Fruit fly (Drosophila melanogaster) whole organism, embryonic: Measurements from ENCODE around the gene CG11674.

Experiments
- Adf1 ChIP-seq: fragments of 200-800 bp; sonication (Bioruptor generic); IDR thresholded peaks from 2 replicates; pipeline ENCODE4 v1.3.6; 2022; ENCODE audit warnings: missing biosample characterization, missing genetic modification characterization
- Atf-2 ChIP-seq: fragments of 200-800 bp; sonication (Bioruptor generic); optimal IDR thresholded peaks from 2 replicates; lab custom pipeline; 2016; ENCODE audit warnings: missing biosample characterization, missing genetic modification characterization
- Atf6 ChIP-seq: fragments of 200-800 bp; sonication (Bioruptor generic); IDR thresholded peaks from 2 replicates; pipeline ENCODE4 v1.3.6; 2022; ENCODE audit warnings: missing biosample characterization, missing genetic modification characterization
- BEAF-32 ChIP-seq: fragments of 200-800 bp; sonication (Bioruptor generic); optimal IDR thresholded peaks from 3 replicates; lab custom pipeline; 2017; ENCODE audit warnings: missing biosample characterization, missing genetic modification characterization, mild to moderate bottlenecking, moderate library complexity, missing genetic modification reagents
- CG11695 ChIP-seq: fragments of 200-800 bp; sonication (Bioruptor generic); IDR thresholded peaks from 3 replicates; pipeline ENCODE4 v1.3.6; 2022; ENCODE audit warnings: missing biosample characterization, missing genetic modification characterization
- CG12219 ChIP-seq: fragments of 200-800 bp; sonication (Bioruptor generic); optimal IDR thresholded peaks from 3 replicates; lab custom pipeline; 2018; ENCODE audit warnings: missing biosample characterization, mild to moderate bottlenecking, missing genetic modification characterization
- CG12391 ChIP-seq: fragments of 200-800 bp; sonication (Bioruptor generic); optimal IDR thresholded peaks from 3 replicates; lab custom pipeline; 2018; ENCODE audit warnings: missing biosample characterization, mild to moderate bottlenecking, missing genetic modification characterization, moderate library complexity
- CG13123 ChIP-seq: fragments of 200-800 bp; sonication (Bioruptor generic); optimal IDR thresholded peaks from 2 replicates; lab custom pipeline; 2016; ENCODE audit warnings: missing biosample characterization, missing genetic modification characterization
- CG13296 ChIP-seq: fragments of 200-800 bp; sonication (Bioruptor generic); optimal IDR thresholded peaks from 3 replicates; lab custom pipeline; 2018; ENCODE audit warnings: missing biosample characterization, mild to moderate bottlenecking, missing genetic modification characterization
- CG14014 ChIP-seq: fragments of 200-800 bp; sonication (Bioruptor generic); IDR thresholded peaks from 2 replicates; pipeline ENCODE4 v1.3.6; 2022; ENCODE audit warnings: missing biosample characterization, missing genetic modification characterization
- CG15269 ChIP-seq: fragments of 200-800 bp; sonication (Bioruptor generic); optimal IDR thresholded peaks from 2 replicates; lab custom pipeline; 2018; ENCODE audit warnings: missing biosample characterization, mild to moderate bottlenecking, missing genetic modification characterization, moderate library complexity
- CG15514 ChIP-seq: fragments of 200-800 bp; sonication (Bioruptor generic); optimal IDR thresholded peaks from 3 replicates; lab custom pipeline; 2017; ENCODE audit warnings: missing biosample characterization, missing genetic modification characterization, mild to moderate bottlenecking, moderate library complexity, missing genetic modification reagents
- CG16863 ChIP-seq: fragments of 200-800 bp; sonication (Bioruptor generic); optimal IDR thresholded peaks from 3 replicates; lab custom pipeline; 2016; ENCODE audit warnings: missing biosample characterization, missing genetic modification characterization
- CG18262 ChIP-seq: fragments of 200-800 bp; optimal IDR thresholded peaks from 3 replicates; lab custom pipeline; 2019; ENCODE audit warnings: missing biosample characterization, mild to moderate bottlenecking, missing genetic modification characterization, moderate library complexity
- CG18476 ChIP-seq: fragments of 200-800 bp; sonication (Bioruptor generic); optimal IDR thresholded peaks from 2 replicates; lab custom pipeline; 2016; ENCODE audit warnings: missing biosample characterization, mild to moderate bottlenecking, missing genetic modification characterization
- CG2120 ChIP-seq: fragments of 200-800 bp; sonication (Bioruptor generic); optimal IDR thresholded peaks from 3 replicates; lab custom pipeline; 2016; ENCODE audit warnings: missing biosample characterization, missing genetic modification characterization
- CG30020 ChIP-seq: fragments of 200-800 bp; optimal IDR thresholded peaks from 2 replicates; lab custom pipeline; 2019; ENCODE audit warnings: missing biosample characterization, mild to moderate bottlenecking, missing genetic modification characterization, moderate library complexity
- CG4424 ChIP-seq: fragments of 200-800 bp; sonication (Bioruptor generic); optimal IDR thresholded peaks from 3 replicates; lab custom pipeline; 2016; ENCODE audit warnings: missing biosample characterization, missing genetic modification characterization
- CG4730 ChIP-seq: fragments of 200-800 bp; sonication (Bioruptor generic); IDR thresholded peaks from 2 replicates; pipeline ENCODE4 v1.3.6; 2022; ENCODE audit warnings: missing biosample characterization, missing genetic modification characterization
- CG4854 ChIP-seq: fragments of 200-800 bp; sonication (Bioruptor generic); optimal IDR thresholded peaks from 2 replicates; lab custom pipeline; 2016; ENCODE audit warnings: missing biosample characterization, missing genetic modification characterization, inconsistent platforms
- CG6654 ChIP-seq: fragments of 200-800 bp; sonication (Bioruptor generic); optimal IDR thresholded peaks from 2 replicates; lab custom pipeline; 2017; ENCODE audit warnings: missing biosample characterization, mild to moderate bottlenecking, missing genetic modification characterization
- CG6689 ChIP-seq: fragments of 200-800 bp; sonication (Bioruptor generic); IDR thresholded peaks from 2 replicates; pipeline ENCODE4 v1.3.6; 2022; ENCODE audit warnings: missing biosample characterization, missing genetic modification characterization
- CG7556 ChIP-seq: fragments of 200-800 bp; sonication (Bioruptor generic); optimal IDR thresholded peaks from 2 replicates; lab custom pipeline; 2017; ENCODE audit warnings: missing biosample characterization, mild to moderate bottlenecking, missing genetic modification characterization
- CG9932 ChIP-seq: fragments of 200-800 bp; sonication (Bioruptor generic); IDR thresholded peaks from 2 replicates; pipeline ENCODE4 v1.3.6; 2022; ENCODE audit warnings: missing biosample characterization, missing genetic modification characterization
- CTCF ChIP-seq: fragments of 200-800 bp; sonication (Bioruptor generic); optimal IDR thresholded peaks from 2 replicates; lab custom pipeline; 2017; ENCODE audit warnings: missing biosample characterization, mild to moderate bottlenecking, missing genetic modification characterization, moderate library complexity
- Chrac-16 ChIP-seq: fragments of 200-800 bp; sonication (Bioruptor generic); optimal IDR thresholded peaks from 3 replicates; lab custom pipeline; 2016; ENCODE audit warnings: missing biosample characterization, missing genetic modification characterization
- Gug ChIP-seq: fragments of 200-800 bp; sonication (Bioruptor generic); IDR thresholded peaks from 4 replicates; pipeline ENCODE4 v1.3.6; 2022; ENCODE audit warnings: missing biosample characterization, missing genetic modification characterization
- HHEX ChIP-seq: fragments of 200-800 bp; sonication (Bioruptor generic); optimal IDR thresholded peaks from 3 replicates; lab custom pipeline; 2017; ENCODE audit warnings: missing biosample characterization, mild to moderate bottlenecking, missing genetic modification characterization, missing genetic modification reagents
- HmgD ChIP-seq: fragments of 200-800 bp; sonication (Bioruptor generic); optimal IDR thresholded peaks from 3 replicates; lab custom pipeline; 2016; ENCODE audit warnings: missing biosample characterization, missing genetic modification characterization
- Hr39 ChIP-seq: fragments of >200 bp; optimal IDR thresholded peaks from 2 replicates; lab custom pipeline; 2017
- Rfx ChIP-seq: fragments of 200-800 bp; sonication (Bioruptor generic); IDR thresholded peaks from 2 replicates; pipeline ENCODE4 v1.3.6; 2022; ENCODE audit warnings: missing biosample characterization, missing genetic modification characterization
- Sin3A ChIP-seq: fragments of >200 bp; optimal IDR thresholded peaks from 2 replicates; lab custom pipeline; 2018
- Sox100B ChIP-seq: fragments of 200-800 bp; sonication (Bioruptor generic); optimal IDR thresholded peaks from 3 replicates; lab custom pipeline; 2018; ENCODE audit warnings: missing biosample characterization, mild to moderate bottlenecking, missing genetic modification characterization
- Xrp1 ChIP-seq: fragments of 200-800 bp; sonication (Bioruptor generic); IDR thresholded peaks from 2 replicates; pipeline ENCODE4 v1.3.6; 2022; ENCODE audit warnings: missing biosample characterization, missing genetic modification characterization
- YL-1 ChIP-seq: fragments of 200-800 bp; sonication (Bioruptor generic); optimal IDR thresholded peaks from 3 replicates; lab custom pipeline; 2017; ENCODE audit warnings: missing biosample characterization, mild to moderate bottlenecking, missing genetic modification characterization
- ara ChIP-seq: fragments of 200-800 bp; sonication (Bioruptor generic); IDR thresholded peaks from 2 replicates; pipeline ENCODE4 v1.3.6; 2022; ENCODE audit warnings: missing biosample characterization, missing genetic modification characterization
- chinmo ChIP-seq: fragments of 200-800 bp; sonication (Bioruptor generic); IDR thresholded peaks from 4 replicates; pipeline ENCODE4 v1.3.6; 2022; ENCODE audit warnings: missing biosample characterization, missing genetic modification characterization; ENCODE audit not compliant: partially characterized antibody
- dan ChIP-seq: fragments of 200-800 bp; sonication (Bioruptor generic); IDR thresholded peaks from 2 replicates; pipeline ENCODE4 v1.3.6; 2022; ENCODE audit warnings: missing biosample characterization, missing genetic modification characterization
- emc ChIP-seq: fragments of 200-800 bp; sonication (Bioruptor generic); optimal IDR thresholded peaks from 2 replicates; lab custom pipeline; 2016; ENCODE audit warnings: missing biosample characterization, missing genetic modification characterization
- en ChIP-seq: fragments of 200-800 bp; sonication (Bioruptor generic); optimal IDR thresholded peaks from 2 replicates; lab custom pipeline; 2016; ENCODE audit warnings: missing biosample characterization, missing genetic modification characterization
- fd102C ChIP-seq: fragments of 200-800 bp; sonication (Bioruptor generic); optimal IDR thresholded peaks from 2 replicates; lab custom pipeline; 2018; ENCODE audit warnings: missing biosample characterization, mild to moderate bottlenecking, missing genetic modification characterization, moderate library complexity
- lab ChIP-seq: fragments of 200-800 bp; sonication (Bioruptor generic); optimal IDR thresholded peaks from 3 replicates; lab custom pipeline; 2017; ENCODE audit warnings: missing biosample characterization, missing genetic modification characterization, mild to moderate bottlenecking, moderate library complexity, missing genetic modification reagents
- lbe ChIP-seq: fragments of 200-800 bp; sonication (Bioruptor generic); optimal IDR thresholded peaks from 2 replicates; lab custom pipeline; 2016; ENCODE audit warnings: missing biosample characterization, mild to moderate bottlenecking, missing genetic modification characterization
- ranshi ChIP-seq: fragments of 200-800 bp; sonication (Bioruptor generic); IDR thresholded peaks from 2 replicates; pipeline ENCODE4 v1.3.6; 2022; ENCODE audit warnings: missing biosample characterization, missing genetic modification characterization
- rib ChIP-seq: fragments of 200-800 bp; sonication (Bioruptor generic); IDR thresholded peaks from 2 replicates; pipeline ENCODE4 v1.3.6; 2022; ENCODE audit warnings: missing biosample characterization, missing genetic modification characterization
- row ChIP-seq: fragments of 200-800 bp; sonication (Bioruptor generic); IDR thresholded peaks from 3 replicates; pipeline ENCODE4 v1.3.6; 2022; ENCODE audit warnings: missing biosample characterization, missing genetic modification characterization
- schlank ChIP-seq: fragments of 200-800 bp; sonication (Bioruptor generic); optimal IDR thresholded peaks from 2 replicates; lab custom pipeline; 2018; ENCODE audit warnings: missing biosample characterization, mild to moderate bottlenecking, missing genetic modification characterization
- sna ChIP-seq: fragments of 200-800 bp; sonication (Bioruptor generic); IDR thresholded peaks from 2 replicates; pipeline ENCODE4 v1.3.6; 2022; ENCODE audit warnings: missing biosample characterization, missing genetic modification characterization; ENCODE audit not compliant: partially characterized antibody
- so ChIP-seq: fragments of 200-800 bp; sonication (Bioruptor generic); IDR thresholded peaks from 3 replicates; pipeline ENCODE4 v1.3.6; 2022; ENCODE audit warnings: missing biosample characterization, missing genetic modification characterization
- tup ChIP-seq: fragments of 200-800 bp; sonication (Bioruptor generic); optimal IDR thresholded peaks from 2 replicates; lab custom pipeline; 2016; ENCODE audit warnings: missing biosample characterization, mild to moderate bottlenecking, missing genetic modification characterization, moderate library complexity
- wdn ChIP-seq: fragments of 200-800 bp; sonication (Bioruptor generic); IDR thresholded peaks from 2 replicates; pipeline ENCODE4 v1.3.6; 2022; ENCODE audit warnings: missing biosample characterization, missing genetic modification characterization
- zen2 ChIP-seq: fragments of 200-800 bp; sonication (Bioruptor generic); IDR thresholded peaks from 3 replicates; pipeline ENCODE4 v1.3.6; 2022; ENCODE audit warnings: missing biosample characterization, missing genetic modification characterization; ENCODE audit not compliant: partially characterized antibody

Gene CG11674

dm6 chrX:14211250-14211944 lies 14.3 kb downstream of the CG11674 start (continued):
- TF ChIP-seq CG14014 (GFP tag; lab: Robert Waterston, UW) (no peak), CG4424 (no peak), Atf-2 (GFP tag; lab: Kevin White, UChicago) (no peak), Xrp1 (GFP tag; lab: Robert Waterston, UW) (no peak), Sin3A (lab: Kevin White, UChicago) (no peak), so (GFP tag; lab: Robert Waterston, UW) (0 out of 3 replicates have a peak, but pooled peaks have one; percentile 34), CG2120 (GFP tag; lab: Kevin White, UChicago) (no peak), CG16863 (no peak), wdn (GFP tag; lab: Robert Waterston, UW) (no peak), CG6654 (GFP tag; lab: Kevin White, UChicago) (no peak), Hr39 (lab: Kevin White, UChicago) (no peak), sna (GFP tag; lab: Robert Waterston, UW) (no peak), lab (GFP tag; lab: Kevin White, UChicago) (peak; percentile 37), YL-1 (GFP tag; lab: Kevin White, UChicago) (no peak), CG18262 (tag; lab: Kevin White, UChicago) (peak; percentile 44), tup (GFP tag; lab: Kevin White, UChicago) (no peak), rib (GFP tag; lab: Robert Waterston, UW) (no peak), chinmo (peak; percentile 79; the same call in 3 of the 4 replicates), CG15269 (tag; lab: Kevin White, UChicago) (no peak), CG9932 (no peak), CG4854 (GFP tag; lab: Kevin White, UChicago) (no peak), CG18476 (GFP tag; lab: Kevin White, UChicago) (no peak), CG11695 (GFP tag; lab: Robert Waterston, UW) (no peak), CG4730 (GFP tag; lab: Robert Waterston, UW) (no peak), Atf6 (GFP tag; lab: Robert Waterston, UW) (no peak), schlank (no peak), Adf1 (peak; percentile 90), lbe (GFP tag; lab: Kevin White, UChicago) (no peak), Sox100B (GFP tag; lab: Kevin White, UChicago) (peak; percentile 14), row (GFP tag; lab: Robert Waterston, UW) (0 out of 3 replicates have a peak, but pooled peaks have one; percentile 13), emc (GFP tag; lab: Kevin White, UChicago) (no peak), CTCF (GFP tag; lab: Kevin White, UChicago) (no peak), HmgD (no peak), CG7556 (GFP tag; lab: Kevin White, UChicago) (peak; percentile 3), CG15514 (no peak), BEAF-32 (GFP tag; lab: Kevin White, UChicago) (no peak), HHEX (GFP tag; lab: Kevin White, UChicago) (no peak), Chrac-16 (GFP tag; lab: Kevin White, UChicago) (no peak), CG30020 (no peak), CG13296 (GFP tag; lab: Kevin White, UChicago) (no peak), zen2 (GFP tag; lab: Robert Waterston, UW) (no peak), CG13123 (no peak), en (GFP tag; lab: Kevin White, UChicago) (no peak), dan (GFP tag; lab: Robert Waterston, UW) (no peak), CG12391 (no peak), CG12219 (GFP tag; lab: Kevin White, UChicago) (no peak), Rfx (GFP tag; lab: Robert Waterston, UW) (peak; percentile 31; the same call in 1 of the 2 replicates), ara (no peak), Gug (GFP tag; lab: Robert Waterston, UW) (no peak), fd102C (no peak), ranshi (GFP tag; lab: Robert Waterston, UW) (no peak), CG6689 (GFP tag; lab: Robert Waterston, UW) (no peak)
